Worm (Caenorhabditis elegans): Measurements from ENCODE around the gene R08C7.12.

DNA sequence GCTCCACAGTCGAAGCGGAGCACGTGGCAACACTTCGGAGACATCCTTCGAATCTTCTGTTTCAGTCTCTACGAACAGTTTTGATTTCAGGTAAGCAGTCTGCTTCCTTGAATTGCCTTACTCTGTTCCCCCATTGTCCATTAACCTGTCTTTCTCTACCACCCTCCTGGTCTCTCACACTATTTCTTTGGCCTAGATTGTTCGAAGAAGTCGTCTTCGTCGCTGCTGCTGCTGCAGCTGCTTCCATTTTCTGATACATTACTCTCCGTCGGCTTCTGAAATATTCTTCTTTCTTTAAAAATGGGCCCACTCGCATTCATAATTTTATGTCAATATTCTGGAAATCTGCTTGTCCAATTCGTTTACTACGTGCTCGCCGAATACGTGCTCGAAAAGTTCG, 2.0 kb downstream of the R08C7.12 start, which contains the start of gene R08C7.1:
- TF ChIP-seq him-1 (tag; optimal IDR thresholded peaks at IDR 0.05) = no peak
- no peak for TF ChIP-seq W03F9.2 (tag; optimal IDR thresholded peaks at IDR 0.05)
- TF ChIP-seq dao-5 (tag; optimal IDR thresholded peaks at IDR 0.05) = no peak
